Worm (Caenorhabditis elegans): ENCODE results near the gene sri-2.
"Not testable (repeated sequence)": the region's sequence is repeated elsewhere in the genome, so short reads cannot be mapped to it uniquely, and the experiment has no call there.

The sri-2 gene

DNA sequence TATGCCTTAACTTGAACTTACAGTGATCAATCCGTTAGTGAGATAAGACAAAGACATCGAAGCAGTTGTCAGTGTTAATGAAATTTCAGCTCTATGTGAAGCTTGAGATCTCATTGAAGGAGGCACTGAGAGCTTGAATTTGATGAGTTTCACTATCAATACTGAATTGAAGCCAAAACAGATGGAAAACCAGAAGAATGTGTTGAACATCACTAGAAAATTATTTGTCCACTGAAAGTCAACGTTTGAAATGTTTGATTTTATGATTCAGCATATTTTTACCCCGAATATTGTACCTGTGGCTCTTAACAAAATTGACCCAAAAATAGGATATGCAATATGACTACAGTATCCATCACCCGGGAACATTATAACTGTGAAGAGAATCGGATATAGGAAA is 5.8 kb upstream of the sri-2 start:
- TF ChIP-seq him-1 (tag; optimal IDR thresholded peaks at IDR 0.05): no peak
- TF ChIP-seq dao-5 (tag; optimal IDR thresholded peaks at IDR 0.05): no peak
- TF ChIP-seq W03F9.2 (tag; optimal IDR thresholded peaks at IDR 0.05): no peak

DNA sequence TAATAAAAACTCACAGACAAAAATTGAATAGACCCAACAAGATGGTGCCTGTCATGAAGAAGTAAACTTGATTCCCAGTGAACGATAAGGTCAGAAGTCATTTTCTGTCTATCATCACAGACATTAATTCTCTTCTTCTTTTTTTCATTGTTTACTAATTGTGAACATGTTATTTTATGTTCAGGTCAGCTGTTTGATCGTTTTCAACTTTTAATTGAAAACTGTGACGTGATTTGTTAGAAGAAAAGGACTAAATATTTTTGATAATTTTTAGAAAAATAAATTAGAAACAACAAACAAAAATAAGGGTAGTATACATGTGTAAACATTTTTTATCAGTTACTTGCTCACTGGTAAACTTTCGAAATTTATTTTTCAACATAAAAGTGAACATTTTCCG is 4.6 kb upstream of the sri-2 start, which contains the start of gene F36G9.7:
TSS of gene F36G9.7 (minus strand) at position 101 of the 400 bp plus-strand sequence.
- no peak for TF ChIP-seq him-1 (tag; optimal IDR thresholded peaks at IDR 0.05)
- TF ChIP-seq dao-5 (tag; optimal IDR thresholded peaks at IDR 0.05): no peak
- TF ChIP-seq W03F9.2 (tag; optimal IDR thresholded peaks at IDR 0.05): no peak

DNA sequence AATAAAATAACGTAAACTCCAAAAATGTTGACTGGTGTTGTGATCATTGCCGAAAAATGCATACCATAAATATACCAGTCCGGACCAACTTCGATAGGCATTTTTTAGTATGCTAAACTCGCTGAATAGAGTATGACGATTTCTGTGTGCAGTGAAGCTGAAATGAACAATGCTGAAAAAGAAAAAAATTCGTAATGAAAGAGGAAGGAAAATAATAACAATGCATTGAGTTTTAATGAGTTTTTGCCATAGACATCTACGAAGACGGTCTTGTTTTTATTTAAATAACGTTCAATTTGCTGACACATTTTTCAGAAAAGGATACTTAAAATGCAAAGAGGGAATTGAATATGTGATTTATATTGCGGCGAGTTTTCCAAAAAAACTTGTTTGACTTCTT is 2.5 kb upstream of the sri-2 start, which contains the start of gene sri-1:
TSS of gene sri-1 (minus strand) at position 101 of the 400 bp plus-strand sequence.
- TF ChIP-seq him-1 (tag; optimal IDR thresholded peaks at IDR 0.05): no peak
- TF ChIP-seq dao-5 (tag; optimal IDR thresholded peaks at IDR 0.05): no peak
- TF ChIP-seq W03F9.2 (tag; optimal IDR thresholded peaks at IDR 0.05): no peak

DNA sequence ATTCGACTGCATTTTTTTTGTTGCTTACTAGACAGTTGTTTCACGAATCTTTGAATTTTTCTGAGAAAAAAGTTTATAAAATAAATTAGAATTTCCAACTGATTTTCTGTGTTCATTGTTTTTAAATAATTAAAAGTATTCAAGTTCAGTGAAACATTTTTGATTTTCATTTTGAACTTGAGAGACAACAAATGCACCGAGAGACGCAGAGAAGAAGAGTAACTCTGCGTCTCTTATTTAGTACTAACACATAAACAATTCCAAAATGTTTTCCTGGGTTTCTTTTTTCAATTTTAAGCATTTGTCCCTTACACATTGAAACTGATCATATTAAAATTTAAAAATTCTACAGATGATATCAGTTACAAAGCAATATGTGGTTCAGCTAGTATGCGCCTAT is 5.6 kb downstream of the sri-2 start:
- TF ChIP-seq W03F9.2 (tag; optimal IDR thresholded peaks at IDR 0.05): no peak
- no peak for TF ChIP-seq him-1 (tag; optimal IDR thresholded peaks at IDR 0.05)
- TF ChIP-seq dao-5 (tag; optimal IDR thresholded peaks at IDR 0.05): no peak

DNA sequence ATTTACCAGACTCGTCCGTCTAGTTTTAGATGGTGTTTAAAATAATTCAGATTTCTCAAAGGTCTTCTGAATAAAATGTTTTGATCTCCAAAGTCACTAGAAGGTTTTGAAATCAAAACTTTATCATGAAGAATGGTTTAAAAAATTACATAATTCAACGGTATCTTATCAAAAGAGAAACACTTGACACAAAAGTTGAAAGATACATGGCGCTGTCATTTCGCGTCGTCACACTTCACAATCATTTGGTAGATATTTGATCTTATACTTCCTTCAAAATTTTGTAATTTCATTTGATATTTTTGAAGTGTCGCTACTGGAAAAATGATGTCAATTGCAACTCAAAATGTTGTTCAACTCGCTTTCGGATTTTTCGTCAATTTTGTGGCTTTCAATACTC is 7.9 kb downstream of the sri-2 start, which contains the start of gene F36G9.3:
TSS of gene F36G9.3 (plus strand) at position 301 of the 400 bp plus-strand sequence.
- TF ChIP-seq dao-5 (tag; optimal IDR thresholded peaks at IDR 0.05) (no peak), him-1 (tag; optimal IDR thresholded peaks at IDR 0.05) (no peak), W03F9.2 (tag; optimal IDR thresholded peaks at IDR 0.05) (no peak)

DNA sequence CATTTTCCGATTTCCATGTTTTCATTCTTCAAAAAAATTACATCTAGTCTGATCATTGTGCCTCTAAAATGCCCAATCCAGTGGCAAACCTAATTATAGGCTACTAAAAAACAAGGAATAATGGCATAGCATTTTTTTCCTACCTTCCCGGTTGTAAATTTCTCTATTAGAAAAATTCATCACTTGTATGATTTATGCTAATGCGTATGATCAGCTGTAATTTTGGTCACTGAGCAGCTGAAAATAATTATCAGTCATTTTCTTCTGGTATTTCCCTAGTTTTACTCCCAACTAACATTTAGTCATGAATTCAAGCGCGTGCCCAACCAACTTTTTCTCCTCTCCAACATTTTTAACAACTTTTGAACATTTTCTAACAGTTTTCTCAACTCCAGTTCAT is 9.5 kb downstream of the sri-2 start, which contains the start of gene srh-186:
TSS of gene srh-186 (plus strand) at position 301 of the 400 bp plus-strand sequence.
- TF ChIP-seq him-1 (tag; optimal IDR thresholded peaks at IDR 0.05) (no peak), dao-5 (tag; optimal IDR thresholded peaks at IDR 0.05) (no peak), W03F9.2 (tag; optimal IDR thresholded peaks at IDR 0.05) (no peak)

DNA sequence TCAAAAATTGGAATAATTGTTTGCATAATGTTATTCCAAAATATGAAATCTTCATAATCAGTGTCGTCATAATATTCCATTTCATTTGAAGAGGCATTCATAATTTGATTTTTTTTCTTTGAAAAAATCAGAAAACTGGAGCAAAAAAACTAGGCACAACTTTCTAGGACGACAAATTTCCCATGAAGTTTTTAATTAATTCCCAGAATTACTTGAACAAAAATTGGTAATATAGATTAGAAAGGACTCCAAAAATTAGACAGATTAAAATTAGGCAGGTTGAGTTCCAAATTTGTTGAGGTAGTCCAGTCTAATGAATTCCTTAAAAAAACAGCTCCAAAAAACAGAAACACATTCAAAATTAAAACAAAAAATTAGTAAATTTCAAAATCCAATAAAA is 10.1 kb downstream of the sri-2 start, which contains the start of gene srw-57:
TSS of gene srw-57 (minus strand) at position 101 of the 400 bp plus-strand sequence.
- TF ChIP-seq him-1 (tag; optimal IDR thresholded peaks at IDR 0.05) (no peak), W03F9.2 (tag; optimal IDR thresholded peaks at IDR 0.05) (no peak), dao-5 (tag; optimal IDR thresholded peaks at IDR 0.05) (no peak)

DNA sequence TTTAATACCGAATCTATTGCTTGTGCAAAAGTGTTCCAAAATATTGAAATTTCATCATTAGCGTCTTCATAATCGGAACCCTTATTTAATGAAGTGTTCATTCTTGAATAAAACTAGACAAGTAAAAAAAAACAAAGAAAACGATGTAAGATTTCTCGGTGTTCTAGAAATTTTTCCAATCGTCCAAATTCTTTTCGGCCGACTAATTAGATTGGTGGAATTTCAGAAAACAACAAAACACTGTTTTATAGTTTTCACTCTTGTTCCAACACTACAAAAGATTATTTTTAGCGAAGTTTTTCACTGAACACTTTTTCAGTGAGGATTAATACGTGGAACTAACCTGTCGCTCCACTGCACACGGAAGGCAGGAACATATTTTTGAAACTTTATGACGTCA is 12.3 kb downstream of the sri-2 start, which contains the start of gene srw-56:
TSS of gene srw-56 (minus strand) at position 101 of the 400 bp plus-strand sequence.
- TF ChIP-seq dao-5 (tag; optimal IDR thresholded peaks at IDR 0.05) (no peak), him-1 (tag; optimal IDR thresholded peaks at IDR 0.05) (no peak), W03F9.2 (tag; optimal IDR thresholded peaks at IDR 0.05) (no peak)

DNA sequence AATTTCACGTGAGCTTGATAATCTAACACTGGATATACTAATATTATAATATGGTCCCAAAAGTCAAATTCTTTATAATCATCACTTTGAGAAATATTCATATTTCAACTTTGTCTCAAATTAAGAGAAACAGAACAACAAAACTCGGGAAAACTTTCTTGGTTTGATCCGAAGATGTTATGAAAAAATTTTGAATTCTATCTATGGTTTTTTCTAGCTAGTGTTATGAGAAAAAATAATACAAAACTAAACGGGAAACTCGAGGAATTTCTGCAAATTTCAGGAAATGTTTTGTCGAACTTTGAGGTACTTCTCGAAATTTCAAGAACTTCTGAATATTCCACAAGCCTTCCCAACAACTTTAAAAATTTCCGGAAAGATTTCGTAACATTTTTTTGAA is 14.1 kb downstream of the sri-2 start, which contains the start of gene srw-59:
TSS of gene srw-59 (minus strand) at position 101 of the 400 bp plus-strand sequence.
- no peak for TF ChIP-seq W03F9.2 (tag; optimal IDR thresholded peaks at IDR 0.05)

DNA sequence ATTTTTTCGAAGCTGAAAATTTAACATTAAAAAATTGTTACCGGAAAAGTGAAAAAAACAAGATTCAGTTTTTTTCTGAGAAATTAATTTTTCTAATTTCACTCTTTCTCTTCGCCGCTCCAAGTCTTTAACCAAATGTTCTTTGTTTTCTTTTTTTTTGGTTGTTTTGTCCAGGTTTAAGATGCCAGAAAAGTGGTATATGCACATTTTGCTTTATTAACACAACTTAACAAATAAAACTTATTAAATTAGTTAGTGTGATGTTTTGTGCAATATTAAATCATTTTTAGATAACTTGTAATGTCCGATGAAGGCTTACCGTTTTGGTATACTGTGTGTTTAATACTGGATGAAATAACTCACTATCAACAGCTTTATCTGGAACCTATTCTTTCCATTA is 21.9 kb downstream of the sri-2 start, which contains the start of gene srw-53:
TSS of gene srw-53 (plus strand) at position 301 of the 400 bp plus-strand sequence.
- TF ChIP-seq dao-5 (tag; optimal IDR thresholded peaks at IDR 0.05): no peak
- no peak for TF ChIP-seq W03F9.2 (tag; optimal IDR thresholded peaks at IDR 0.05)
- no peak for TF ChIP-seq him-1 (tag; optimal IDR thresholded peaks at IDR 0.05)

DNA sequence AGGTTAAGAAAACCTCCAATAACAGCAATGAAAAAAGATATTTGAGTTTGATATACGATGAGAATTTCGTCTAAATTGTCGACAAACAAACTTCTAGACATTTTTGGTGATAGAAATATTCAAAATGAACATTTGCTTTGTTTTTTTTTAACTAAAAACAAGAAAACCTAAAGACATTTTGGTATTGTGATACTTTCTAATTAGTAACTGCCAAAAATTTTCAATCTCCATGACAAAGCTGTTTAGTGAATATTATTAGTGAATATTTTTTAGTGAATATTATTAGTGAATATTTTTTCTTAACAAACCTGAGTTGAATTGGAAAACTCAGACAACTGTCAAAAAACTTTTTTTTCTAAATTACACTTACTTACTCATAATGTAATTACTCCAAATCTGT is 24.8 kb downstream of the sri-2 start, which contains the start of gene srw-55:
TSS of gene srw-55 (minus strand) at position 101 of the 400 bp plus-strand sequence.
- TF ChIP-seq dao-5 (tag; optimal IDR thresholded peaks at IDR 0.05) (no peak), him-1 (tag; optimal IDR thresholded peaks at IDR 0.05) (no peak), W03F9.2 (tag; optimal IDR thresholded peaks at IDR 0.05) (no peak)

DNA sequence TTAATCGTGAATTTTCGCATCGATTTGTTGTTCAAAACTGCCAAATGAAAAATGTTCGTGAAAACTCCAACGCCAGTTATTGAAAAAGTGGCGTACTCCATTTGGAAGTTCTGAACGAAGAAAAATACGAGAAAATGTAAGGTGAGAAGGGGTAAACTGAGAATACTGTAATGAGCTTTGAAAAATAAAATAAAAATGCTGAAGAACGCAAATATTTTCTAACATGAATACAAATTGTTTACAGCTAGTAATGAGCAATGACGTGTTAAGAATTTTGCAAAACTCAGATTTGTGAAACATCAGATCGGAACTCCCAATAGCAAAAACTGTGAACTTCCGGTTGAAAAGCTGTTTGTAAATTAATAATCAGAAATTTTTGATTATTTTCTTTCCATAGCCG is 32.6 kb downstream of the sri-2 start, which contains the start of gene srw-26:
TSS of gene srw-26 (minus strand) at position 101 of the 400 bp plus-strand sequence.
- TF ChIP-seq dao-5 (tag; optimal IDR thresholded peaks at IDR 0.05) (no peak), W03F9.2 (tag; optimal IDR thresholded peaks at IDR 0.05) (no peak), him-1 (tag; optimal IDR thresholded peaks at IDR 0.05) (no peak)

DNA sequence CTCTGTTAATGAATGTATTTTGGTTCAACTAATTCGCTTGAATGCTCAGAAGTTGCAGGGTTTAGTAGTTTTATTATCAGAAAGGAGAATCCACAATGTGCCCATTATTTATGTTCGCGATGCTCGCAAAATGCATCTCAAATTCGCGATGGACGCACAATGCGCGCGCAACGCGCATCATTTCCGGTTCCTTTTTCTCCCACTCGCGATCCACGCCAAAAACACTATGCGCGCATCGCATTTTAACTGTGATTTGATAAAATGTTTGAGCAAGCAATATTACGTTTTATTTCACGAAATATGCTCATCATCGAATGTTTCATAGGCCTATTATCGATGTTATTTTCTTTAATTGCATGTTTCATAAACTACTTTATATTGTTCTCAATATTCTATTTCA is 35.1 kb downstream of the sri-2 start, which contains the start of gene srbc-77:
TSS of gene srbc-77 (plus strand) at position 301 of the 400 bp plus-strand sequence.
- not testable (repeated sequence) for TF ChIP-seq dao-5, him-1, W03F9.2 (tag; optimal IDR thresholded peaks at IDR 0.05)

DNA sequence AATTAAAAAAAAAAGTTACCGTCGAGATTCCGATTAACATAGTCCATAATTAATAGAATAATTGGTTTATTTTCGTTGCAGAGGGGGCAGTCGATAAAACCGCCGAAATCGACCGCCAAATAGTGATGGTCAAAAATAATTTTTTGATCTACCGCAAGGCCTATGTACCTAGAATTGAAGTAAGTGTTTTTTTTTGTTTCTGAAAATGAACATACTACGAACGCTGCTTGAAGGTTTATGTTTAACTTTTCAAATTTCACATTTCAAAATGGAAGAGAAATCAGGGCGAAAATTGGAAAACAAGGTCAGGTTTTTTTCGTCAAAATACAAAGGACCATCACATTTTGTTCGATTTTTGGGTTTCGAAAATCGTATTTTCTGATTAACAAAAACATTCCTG is 36.7 kb downstream of the sri-2 start, which contains the start of gene pzf-1:
TSS of gene pzf-1 (minus strand) at position 101 of the 400 bp plus-strand sequence.
- no peak for TF ChIP-seq him-1 (tag; optimal IDR thresholded peaks at IDR 0.05)
- no peak for TF ChIP-seq dao-5 (tag; optimal IDR thresholded peaks at IDR 0.05)
- no peak for TF ChIP-seq W03F9.2 (tag; optimal IDR thresholded peaks at IDR 0.05)
